Worm (Caenorhabditis elegans) whole organism, midembryonic: Measurements from ENCODE around the gene F42G4.5.
"Not testable (repeated sequence)": the region's sequence is repeated elsewhere in the genome, so short reads cannot be mapped to it uniquely, and the experiment has no call there.

Experiments used
- T22C8.4 ChIP-seq: fragments of 200-800 bp; sonication (Bioruptor generic); IDR thresholded peaks from 2 replicates; pipeline ENCODE4 v1.3.6; 2022; ENCODE audit warnings: missing genetic modification characterization, missing compliant biosample characterization
- cog-1 ChIP-seq: sonication (generic microtip); optimal IDR thresholded peaks from 2 replicates; lab custom pipeline; 2016; ENCODE audit warnings: missing genetic modification characterization, missing compliant biosample characterization
- flt-1 ChIP-seq: fragments of 200-800 bp; sonication (Bioruptor generic); IDR thresholded peaks from 2 replicates; pipeline ENCODE4 v1.3.6; 2022; ENCODE audit warnings: missing genetic modification characterization, missing compliant biosample characterization
- klf-2 ChIP-seq: fragments of 200-800 bp; sonication (Bioruptor generic); conservative IDR thresholded peaks from 2 replicates; pipeline ENCODE4 v1.3.6; 2022; ENCODE audit warnings: missing genetic modification reagents, missing genetic modification characterization, missing compliant biosample characterization
- med-1 ChIP-seq: sonication (generic microtip); optimal IDR thresholded peaks from 2 replicates; lab custom pipeline; 2017; ENCODE audit warnings: missing genetic modification characterization, mild to moderate bottlenecking, missing compliant biosample characterization, antibody characterized with exemption, missing genetic modification reagents; ENCODE audit not compliant: insufficient read depth
- ref-1 ChIP-seq: fragments of 200-800 bp; sonication (Bioruptor generic); conservative IDR thresholded peaks from 2 replicates; pipeline ENCODE4 v1.3.6; 2022; ENCODE audit warnings: missing genetic modification reagents, missing genetic modification characterization, missing compliant biosample characterization
- tab-1 ChIP-seq: fragments of 200-800 bp; sonication (Bioruptor generic); IDR thresholded peaks from 2 replicates; pipeline ENCODE4 v1.3.6; 2022; ENCODE audit warnings: missing genetic modification characterization, missing compliant biosample characterization
- ztf-29 ChIP-seq: fragments of 200-800 bp; sonication (Bioruptor generic); IDR thresholded peaks from 2 replicates; pipeline ENCODE4 v1.3.6; 2022; ENCODE audit warnings: missing genetic modification reagents, missing genetic modification characterization, missing compliant biosample characterization

DNA sequence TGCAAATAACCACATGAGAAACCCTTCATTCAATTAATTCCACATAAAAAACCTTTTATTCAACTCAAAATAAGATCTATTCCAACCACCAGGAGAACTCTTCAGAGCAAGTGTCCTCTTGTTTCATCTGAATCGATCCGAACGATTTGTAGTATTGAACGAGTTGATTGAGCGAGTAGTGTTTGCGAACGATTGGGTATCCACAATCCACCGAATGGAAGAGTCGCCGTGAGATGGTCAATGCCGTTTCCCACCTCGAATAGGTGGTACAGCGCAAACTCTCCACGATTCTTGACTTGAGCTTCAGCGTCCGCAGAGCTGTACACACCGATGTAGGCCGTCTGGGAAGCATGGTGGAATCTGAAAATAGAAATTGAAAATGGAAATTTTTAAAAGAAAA lies 9.1 kb downstream of the F42G4.5 start, which contains the start of gene Y81G3A.6:
- TF ChIP-seq klf-2 (GFP tag; lab: Robert Waterston, UW); flt-1 (GFP tag; lab: Robert Waterston, UW); med-1 (GFP tag; lab: Kevin White, UChicago); ztf-29 (GFP tag; lab: Robert Waterston, UW); cog-1 (tag; lab: Kevin White, UChicago); ref-1 (GFP tag; lab: Robert Waterston, UW); tab-1 (GFP tag; lab: Robert Waterston, UW); T22C8.4 (GFP tag; lab: Robert Waterston, UW): not testable (repeated sequence)
